Fruit fly (Drosophila melanogaster) whole organism, embryonic: ENCODE results near the gene Srg3.

Experiments
- B-H2 ChIP-seq: fragments of 200-800 bp; sonication (Bioruptor generic); optimal IDR thresholded peaks from 2 replicates; lab custom pipeline; 2018; ENCODE audit warnings: missing biosample characterization, mild to moderate bottlenecking, missing genetic modification characterization
- Bdp1 ChIP-seq: fragments of 200-800 bp; sonication (Bioruptor generic); optimal IDR thresholded peaks from 3 replicates; lab custom pipeline; 2016; ENCODE audit warnings: missing biosample characterization, missing genetic modification characterization
- C15 ChIP-seq: fragments of 200-800 bp; sonication (Bioruptor generic); IDR thresholded peaks from 3 replicates; pipeline ENCODE4 v1.3.6; 2022; ENCODE audit warnings: missing biosample characterization, missing genetic modification characterization
- CG10462 ChIP-seq: fragments of 200-800 bp; sonication (Bioruptor generic); optimal IDR thresholded peaks from 2 replicates; lab custom pipeline; 2016; ENCODE audit warnings: missing biosample characterization, missing genetic modification characterization
- CG12219 ChIP-seq: fragments of 200-800 bp; sonication (Bioruptor generic); optimal IDR thresholded peaks from 3 replicates; lab custom pipeline; 2018; ENCODE audit warnings: missing biosample characterization, mild to moderate bottlenecking, missing genetic modification characterization
- CG12299 ChIP-seq: fragments of 200-800 bp; sonication (Bioruptor generic); optimal IDR thresholded peaks from 2 replicates; lab custom pipeline; 2018; ENCODE audit warnings: missing biosample characterization, mild to moderate bottlenecking, missing genetic modification characterization
- CG12391 ChIP-seq: fragments of 200-800 bp; sonication (Bioruptor generic); optimal IDR thresholded peaks from 3 replicates; lab custom pipeline; 2018; ENCODE audit warnings: missing biosample characterization, mild to moderate bottlenecking, missing genetic modification characterization, moderate library complexity
- CG13287 ChIP-seq: fragments of 200-800 bp; sonication (Bioruptor generic); IDR thresholded peaks from 2 replicates; pipeline ENCODE4 v1.3.6; 2022; ENCODE audit warnings: missing biosample characterization, missing genetic modification characterization; ENCODE audit not compliant: partially characterized antibody
- CG14050 ChIP-seq: fragments of 200-800 bp; sonication (Bioruptor generic); IDR thresholded peaks from 3 replicates; pipeline ENCODE4 v1.3.6; 2022; ENCODE audit warnings: missing biosample characterization, missing genetic modification characterization
- CG15011 ChIP-seq: fragments of 200-800 bp; sonication (Bioruptor generic); optimal IDR thresholded peaks from 3 replicates; lab custom pipeline; 2018; ENCODE audit warnings: missing biosample characterization, mild to moderate bottlenecking, missing genetic modification characterization
- CG16813 ChIP-seq: fragments of 200-800 bp; sonication (Bioruptor generic); IDR thresholded peaks from 3 replicates; pipeline ENCODE4 v1.3.6; 2022; ENCODE audit warnings: missing biosample characterization, missing genetic modification characterization; ENCODE audit not compliant: partially characterized antibody
- CG17612 ChIP-seq: fragments of 200-800 bp; sonication (Bioruptor generic); IDR thresholded peaks from 2 replicates; pipeline ENCODE4 v1.3.6; 2022; ENCODE audit warnings: missing biosample characterization, missing genetic modification characterization
- CG1792 ChIP-seq: fragments of 200-800 bp; sonication (Bioruptor generic); optimal IDR thresholded peaks from 2 replicates; lab custom pipeline; 2016; ENCODE audit warnings: missing biosample characterization, missing genetic modification characterization
- CG31224 ChIP-seq: fragments of 200-800 bp; sonication (Bioruptor generic); IDR thresholded peaks from 2 replicates; pipeline ENCODE4 v1.3.6; 2022; ENCODE audit warnings: missing biosample characterization, missing genetic modification characterization
- CG43689 ChIP-seq: fragments of 200-800 bp; sonication (Bioruptor generic); IDR thresholded peaks from 2 replicates; pipeline ENCODE4 v1.3.6; 2022; ENCODE audit warnings: missing biosample characterization, missing genetic modification characterization
- CG4730 ChIP-seq: fragments of 200-800 bp; sonication (Bioruptor generic); IDR thresholded peaks from 2 replicates; pipeline ENCODE4 v1.3.6; 2022; ENCODE audit warnings: missing biosample characterization, missing genetic modification characterization
- CG5245 ChIP-seq: fragments of 200-800 bp; sonication (Bioruptor generic); optimal IDR thresholded peaks from 3 replicates; lab custom pipeline; 2016; ENCODE audit warnings: missing biosample characterization, missing genetic modification characterization
- CG5953 ChIP-seq: fragments of 200-800 bp; sonication (Bioruptor generic); IDR thresholded peaks from 2 replicates; pipeline ENCODE4 v1.3.6; 2022; ENCODE audit warnings: missing biosample characterization, missing genetic modification characterization
- CG8290 ChIP-seq, 3 experiments: fragments of 200-800 bp; sonication (Bioruptor generic); optimal IDR thresholded peaks; 2 replicates each; lab custom pipeline; 2016 to 2019; ENCODE audit warnings: missing biosample characterization in 3 of 3, missing genetic modification characterization in 3 of 3, mild to moderate bottlenecking in 2 of 3, moderate library complexity in 1 of 3
- CG8388 ChIP-seq: fragments of 200-800 bp; sonication (Bioruptor generic); optimal IDR thresholded peaks from 2 replicates; lab custom pipeline; 2019; ENCODE audit warnings: missing biosample characterization, mild to moderate bottlenecking, missing genetic modification characterization, moderate library complexity
- CG9437 ChIP-seq: fragments of 200-800 bp; sonication (Bioruptor generic); optimal IDR thresholded peaks from 2 replicates; lab custom pipeline; 2018; ENCODE audit warnings: missing biosample characterization, mild to moderate bottlenecking, missing genetic modification characterization
- Camta ChIP-seq: fragments of 200-800 bp; sonication (Bioruptor generic); optimal IDR thresholded peaks from 2 replicates; lab custom pipeline; 2016; ENCODE audit warnings: missing biosample characterization, missing genetic modification characterization
- CrebB ChIP-seq: fragments of 200-800 bp; sonication (Bioruptor generic); optimal IDR thresholded peaks from 3 replicates; lab custom pipeline; 2018; ENCODE audit warnings: missing biosample characterization, mild to moderate bottlenecking, missing genetic modification characterization
- Dip2 ChIP-seq: fragments of 200-800 bp; sonication (Bioruptor generic); IDR thresholded peaks from 2 replicates; pipeline ENCODE4 v1.3.6; 2022; ENCODE audit warnings: missing biosample characterization, missing genetic modification characterization
- Dp ChIP-seq: fragments of 200-800 bp; sonication (Bioruptor generic); optimal IDR thresholded peaks from 2 replicates; lab custom pipeline; 2018; ENCODE audit warnings: missing biosample characterization, mild to moderate bottlenecking, missing genetic modification characterization, moderate library complexity
- Drgx ChIP-seq: fragments of 200-800 bp; sonication (Bioruptor generic); IDR thresholded peaks from 2 replicates; pipeline ENCODE4 v1.3.6; 2022; ENCODE audit warnings: missing biosample characterization, missing genetic modification characterization
- HLH3B ChIP-seq: fragments of 200-800 bp; sonication (Bioruptor generic); IDR thresholded peaks from 2 replicates; pipeline ENCODE4 v1.3.6; 2022; ENCODE audit warnings: missing biosample characterization, missing genetic modification characterization
- Kr ChIP-seq: fragments of 200-800 bp; sonication (Bioruptor generic); optimal IDR thresholded peaks from 2 replicates; lab custom pipeline; 2017; ENCODE audit warnings: missing biosample characterization, mild to moderate bottlenecking, missing genetic modification characterization
- Mrtf ChIP-seq: fragments of 200-800 bp; sonication (Bioruptor generic); IDR thresholded peaks from 3 replicates; pipeline ENCODE4 v1.3.6; 2022; ENCODE audit warnings: missing biosample characterization, missing genetic modification characterization
- Myb ChIP-seq: fragments of 200-800 bp; sonication (Bioruptor generic); optimal IDR thresholded peaks from 2 replicates; lab custom pipeline; 2016; ENCODE audit warnings: missing biosample characterization, missing genetic modification characterization
- Nf-YC ChIP-seq: fragments of 200-800 bp; optimal IDR thresholded peaks from 3 replicates; lab custom pipeline; 2019; ENCODE audit warnings: missing biosample characterization, mild to moderate bottlenecking, missing genetic modification characterization, moderate library complexity
- Sin3A ChIP-seq: fragments of >200 bp; optimal IDR thresholded peaks from 2 replicates; lab custom pipeline; 2018
- Sry-δ ChIP-seq: fragments of 200-800 bp; sonication (Bioruptor generic); optimal IDR thresholded peaks from 2 replicates; lab custom pipeline; 2016; ENCODE audit warnings: missing biosample characterization, missing genetic modification characterization
- Vsx1 ChIP-seq: fragments of 200-800 bp; sonication (Bioruptor generic); optimal IDR thresholded peaks from 2 replicates; lab custom pipeline; 2017; ENCODE audit warnings: missing biosample characterization, mild to moderate bottlenecking, missing genetic modification characterization, missing genetic modification reagents
- cas ChIP-seq: fragments of 200-800 bp; sonication (Bioruptor generic); IDR thresholded peaks from 2 replicates; pipeline ENCODE4 v1.3.6; 2022; ENCODE audit warnings: missing biosample characterization, missing genetic modification characterization
- caup ChIP-seq: fragments of 200-800 bp; sonication (Bioruptor generic); optimal IDR thresholded peaks from 3 replicates; lab custom pipeline; 2017; ENCODE audit warnings: missing biosample characterization, mild to moderate bottlenecking, missing genetic modification characterization, moderate library complexity; ENCODE audit not compliant: severe bottlenecking
- chm ChIP-seq: fragments of 200-800 bp; sonication (Bioruptor generic); IDR thresholded peaks from 2 replicates; pipeline ENCODE4 v1.3.6; 2022; ENCODE audit warnings: missing biosample characterization, missing genetic modification characterization
- croc ChIP-seq: fragments of 200-800 bp; sonication (Bioruptor generic); conservative IDR thresholded peaks from 3 replicates; pipeline ENCODE4 v1.3.6; 2022; ENCODE audit warnings: missing biosample characterization, missing genetic modification characterization
- gem ChIP-seq: fragments of 200-800 bp; sonication (Bioruptor generic); optimal IDR thresholded peaks from 2 replicates; lab custom pipeline; 2019; ENCODE audit warnings: missing biosample characterization, mild to moderate bottlenecking, missing genetic modification characterization, moderate library complexity
- ind ChIP-seq: fragments of 200-800 bp; sonication (Bioruptor generic); optimal IDR thresholded peaks from 3 replicates; lab custom pipeline; 2016; ENCODE audit warnings: missing biosample characterization, missing genetic modification characterization
- insv ChIP-seq, 2 experiments: fragments of 200-800 bp; sonication (Bioruptor generic); optimal IDR thresholded peaks; 3 replicates each; lab custom pipeline; 2016 to 2018; ENCODE audit warnings: missing biosample characterization in 2 of 2, missing genetic modification characterization in 2 of 2
- luna ChIP-seq: fragments of 200-800 bp; sonication (Bioruptor generic); optimal IDR thresholded peaks from 2 replicates; lab custom pipeline; 2016; ENCODE audit warnings: missing biosample characterization, missing genetic modification characterization
- pho ChIP-seq: fragments of 200-800 bp; sonication (Bioruptor generic); optimal IDR thresholded peaks from 2 replicates; lab custom pipeline; 2016; ENCODE audit warnings: missing biosample characterization, missing genetic modification characterization
- row ChIP-seq: fragments of 200-800 bp; sonication (Bioruptor generic); IDR thresholded peaks from 3 replicates; pipeline ENCODE4 v1.3.6; 2022; ENCODE audit warnings: missing biosample characterization, missing genetic modification characterization
- slp2 ChIP-seq: fragments of 200-800 bp; sonication (Bioruptor generic); optimal IDR thresholded peaks from 2 replicates; lab custom pipeline; 2016; ENCODE audit warnings: missing biosample characterization, missing genetic modification characterization
- tll ChIP-seq, 2 experiments: fragments of 200-800 bp in 1 of 2; fragments of >200 bp in 1 of 2; sonication (Bioruptor generic) in 1 of 2; optimal IDR thresholded peaks; 2 replicates each; lab custom pipeline; 2017 to 2019; ENCODE audit warnings: missing biosample characterization in 2 of 2, missing genetic modification characterization in 2 of 2, mild to moderate bottlenecking in 1 of 2, moderate library complexity in 1 of 2
- ttk ChIP-seq: fragments of 200-800 bp; sonication (Bioruptor generic); IDR thresholded peaks from 2 replicates; pipeline ENCODE4 v2.1.2; 2022; ENCODE audit warnings: missing biosample characterization, missing genetic modification characterization
- twi ChIP-seq: fragments of 200-800 bp; optimal IDR thresholded peaks from 2 replicates; lab custom pipeline; 2019; ENCODE audit warnings: missing biosample characterization, mild to moderate bottlenecking, missing genetic modification characterization, moderate library complexity
- vnd ChIP-seq: fragments of 200-800 bp; sonication (Bioruptor generic); IDR thresholded peaks from 3 replicates; pipeline ENCODE4 v1.3.6; 2022; ENCODE audit warnings: missing biosample characterization, missing genetic modification characterization; ENCODE audit not compliant: partially characterized antibody
- wek ChIP-seq: fragments of 200-800 bp; sonication (Bioruptor generic); optimal IDR thresholded peaks from 3 replicates; lab custom pipeline; 2018; ENCODE audit warnings: missing biosample characterization, mild to moderate bottlenecking, missing genetic modification characterization, moderate library complexity

Srg3 gene

dm6 chr3L:9457619-9458092 lies 14.6 kb downstream of the Srg3 start, which contains the start of gene CG3437 (continued):
- TF ChIP-seq CG12219 (GFP tag; lab: Kevin White, UChicago) (peak; percentile 98), Dp (peak; percentile 40), gem (tag; lab: Kevin White, UChicago) (peak; percentile 99), CG43689 (GFP tag; lab: Robert Waterston, UW) (peak; percentile 97), CG9437 (peak; percentile 91), CG5245 (GFP tag; lab: Kevin White, UChicago) (peak; percentile 97), CG1792 (peak; percentile 97), caup (GFP tag; lab: Kevin White, UChicago) (peak; percentile 99), CG12391 (tag; lab: Kevin White, UChicago) (peak; percentile 98), wek (GFP tag; lab: Kevin White, UChicago) (peak; percentile 90), C15 (peak; percentile 98), CG8388 (GFP tag; lab: Kevin White, UChicago) (peak; percentile 97), CG13287 (GFP tag; lab: Robert Waterston, UW) (peak; percentile 58; the same call in 1 of the 2 replicates), Nf-YC (peak; percentile 83), CG12299 (tag; lab: Kevin White, UChicago) (peak; percentile 97), CrebB (peak; percentile 98), HLH3B (GFP tag; lab: Robert Waterston, UW) (peak; percentile 99), CG8290 (GFP tag; optimal IDR thresholded peaks at IDR 0.05; lab: Kevin White, UChicago) (peak; percentile 97), CG8290 (tag; optimal IDR thresholded peaks at IDR 0.05; lab: Kevin White, UChicago) (peak; percentile 96 to 98), CG17612 (GFP tag; lab: Robert Waterston, UW) (peak; percentile 98), CG16813 (GFP tag; lab: Robert Waterston, UW) (0 out of 3 replicates have a peak, but pooled peaks have one; percentile 38), B-H2 (GFP tag; lab: Kevin White, UChicago) (peak; percentile 99), Sry-δ (GFP tag; lab: Kevin White, UChicago) (peak; percentile 78), Bdp1 (GFP tag; lab: Kevin White, UChicago) (peak; percentile 94), ttk (peak; percentile 99), slp2 (peak; percentile 99), Sin3A (lab: Kevin White, UChicago) (peak; percentile 49), Mrtf (GFP tag; lab: Robert Waterston, UW) (peak; percentile 99), tll (GFP tag; optimal IDR thresholded peaks at IDR 0.05; lab: Kevin White, UChicago) (peak in 1 of 2 experiments; percentile 84), chm (GFP tag; lab: Robert Waterston, UW) (peak; percentile 99), luna (GFP tag; lab: Kevin White, UChicago) (peak; percentile 90), Vsx1 (peak; percentile 97), CG5953 (peak; percentile 98), Kr (GFP tag; lab: Kevin White, UChicago) (peak; percentile 71), croc (peak; percentile 98), insv (GFP tag; optimal IDR thresholded peaks at IDR 0.05; lab: Kevin White, UChicago) (peak; percentile 26 to 81), CG31224 (peak; percentile 97), CG14050 (peak; percentile 99), twi (peak; percentile 93), vnd (0 out of 3 replicates have a peak, but pooled peaks have one; percentile 29), row (GFP tag; lab: Robert Waterston, UW) (peak; percentile 100), Camta (GFP tag; lab: Kevin White, UChicago) (peak; percentile 97), CG10462 (GFP tag; lab: Kevin White, UChicago) (peak; percentile 97), Myb (GFP tag; lab: Kevin White, UChicago) (peak; percentile 92), Dip2 (GFP tag; lab: Robert Waterston, UW) (peak; percentile 79), pho (GFP tag; lab: Kevin White, UChicago) (peak; percentile 98), cas (GFP tag; lab: Robert Waterston, UW) (peak; percentile 98), CG4730 (peak; percentile 99), ind (GFP tag; lab: Kevin White, UChicago) (peak; percentile 98), Drgx (peak; percentile 100), CG15011 (GFP tag; lab: Kevin White, UChicago) (peak; percentile 98)
